Fruit fly (Drosophila melanogaster): Measurements from ENCODE around the gene CG42713.

CG42713 gene

dm6 chr2L:8897954-8898713 lies 6.9 kb downstream of the CG42713 start (continued):
- no peak for TF ChIP-seq zfh1 (GFP tag; IDR thresholded peaks at IDR 0.05)
- no peak for TF ChIP-seq Dfd (GFP tag; optimal IDR thresholded peaks at IDR 0.05)
- no peak for TF ChIP-seq Hand (GFP tag; optimal IDR thresholded peaks at IDR 0.05)
- TF ChIP-seq Tbp (GFP tag; optimal IDR thresholded peaks at IDR 0.05), result no peak
- TF ChIP-seq stc (GFP tag; IDR thresholded peaks at IDR 0.05), result no peak
- TF ChIP-seq CG6689 (GFP tag; IDR thresholded peaks at IDR 0.05), result no peak
- TF ChIP-seq Fer1 (GFP tag; optimal IDR thresholded peaks at IDR 0.05), result peak; percentile 63
- no peak for TF ChIP-seq CG16815 (GFP tag; optimal IDR thresholded peaks at IDR 0.05)
- no peak for TF ChIP-seq chn (GFP tag; optimal IDR thresholded peaks at IDR 0.05)
- peak; percentile 65 for TF ChIP-seq Rfx (GFP tag; IDR thresholded peaks at IDR 0.05)
- no peak for TF ChIP-seq CG12942 (GFP tag; optimal IDR thresholded peaks at IDR 0.05)
- TF ChIP-seq CG17912 (GFP tag; optimal IDR thresholded peaks at IDR 0.05), result no peak
- TF ChIP-seq Lhr (GFP tag; optimal IDR thresholded peaks at IDR 0.05), result no peak
- no peak for TF ChIP-seq amos (GFP tag; IDR thresholded peaks at IDR 0.05; ENCODE audit: partially characterized antibody)
- no peak for TF ChIP-seq al (GFP tag; IDR thresholded peaks at IDR 0.05)
- peak; percentile 43 for TF ChIP-seq CG1233 (GFP tag; optimal IDR thresholded peaks at IDR 0.05)
- TF ChIP-seq Med (GFP tag), result peak; percentile 25
- peak; percentile 25 for TF ChIP-seq sqz (GFP tag; optimal IDR thresholded peaks at IDR 0.05)
- peak; percentile 6 for TF ChIP-seq vvl (GFP tag; IDR thresholded peaks at IDR 0.05)
- no peak for TF ChIP-seq CG8478 (optimal IDR thresholded peaks at IDR 0.05)
- no peak for TF ChIP-seq nau (GFP tag; optimal IDR thresholded peaks at IDR 0.05)
- no peak for TF ChIP-seq cas (GFP tag; IDR thresholded peaks at IDR 0.05)
- no peak for TF ChIP-seq sd (tag; optimal IDR thresholded peaks at IDR 0.05)
- TF ChIP-seq CG12299 (tag; optimal IDR thresholded peaks at IDR 0.05), result no peak
- TF ChIP-seq CG9437 (GFP tag; optimal IDR thresholded peaks at IDR 0.05), result peak; percentile 97
- TF ChIP-seq CG8924 (tag; optimal IDR thresholded peaks at IDR 0.05), result peak; percentile 34
- peak in 1 of 2 experiments; percentile 8 for TF ChIP-seq chif (GFP tag; optimal IDR thresholded peaks at IDR 0.05)
- peak in 1 of 2 experiments; percentile 30 for TF ChIP-seq Eip74EF (GFP tag; optimal IDR thresholded peaks at IDR 0.05)
- no peak for TF ChIP-seq HmgD (GFP tag; optimal IDR thresholded peaks at IDR 0.05)
- TF ChIP-seq CG34224 (GFP tag; IDR thresholded peaks at IDR 0.05; ENCODE audit: partially characterized antibody), result no peak
- no peak for TF ChIP-seq CG11696 (GFP tag; IDR thresholded peaks at IDR 0.05)
- TF ChIP-seq jumu (GFP tag; optimal IDR thresholded peaks at IDR 0.05), result no peak
- no peak for TF ChIP-seq CrebB (tag; optimal IDR thresholded peaks at IDR 0.05)
- no peak for TF ChIP-seq prd (optimal IDR thresholded peaks at IDR 0.05)
- TF ChIP-seq prd (GFP tag; IDR thresholded peaks at IDR 0.05), result peak; percentile 41; the same call in 2 of the 3 replicates
- no peak for TF ChIP-seq CG17612 (GFP tag; IDR thresholded peaks at IDR 0.05)
- no peak for TF ChIP-seq CG1602 (GFP tag; optimal IDR thresholded peaks at IDR 0.05)
- TF ChIP-seq YL-1 (GFP tag; optimal IDR thresholded peaks at IDR 0.05), result no peak
- TF ChIP-seq CG7271 (tag; optimal IDR thresholded peaks at IDR 0.05), result no peak
- no peak for TF ChIP-seq CG4360 (GFP tag; IDR thresholded peaks at IDR 0.05)
- no peak for TF ChIP-seq CG33557 (GFP tag; optimal IDR thresholded peaks at IDR 0.05)
- TF ChIP-seq E2f2 (GFP tag; IDR thresholded peaks at IDR 0.05), result no peak
- peak; percentile 21; the same call in 1 of the 2 replicates for TF ChIP-seq CG31224 (GFP tag; IDR thresholded peaks at IDR 0.05)
- no peak for TF ChIP-seq crc (GFP tag; optimal IDR thresholded peaks at IDR 0.05)
- TF ChIP-seq cad (GFP tag; optimal IDR thresholded peaks at IDR 0.05), result no peak
- no peak for TF ChIP-seq fu2 (GFP tag; optimal IDR thresholded peaks at IDR 0.05)
- peak; percentile 49 for TF ChIP-seq Dek (tag; optimal IDR thresholded peaks at IDR 0.05)
- TF ChIP-seq chm (GFP tag; IDR thresholded peaks at IDR 0.05), result no peak
- peak; percentile 32; the same call in 2 of the 3 replicates for TF ChIP-seq tgo (GFP tag; IDR thresholded peaks at IDR 0.05)
- TF ChIP-seq CG4854 (GFP tag; optimal IDR thresholded peaks at IDR 0.05), result no peak
- no peak for TF ChIP-seq gsb-n (tag; optimal IDR thresholded peaks at IDR 0.05)

Data from whole organism, embryonic.